Fruit fly (Drosophila melanogaster) whole organism: ENCODE results near the gene Scgalpha.

Source experiments
- Dll ChIP-seq: fragments of >200 bp; optimal IDR thresholded peaks from 2 replicates; lab custom pipeline; 2017
- EcR ChIP-seq, 2 experiments: fragments of >200 bp; optimal IDR thresholded peaks; 2 replicates each; lab custom pipeline; 2017; ENCODE audit warnings: missing biosample characterization in 2 of 2, missing genetic modification characterization in 2 of 2, missing genetic modification reagents in 2 of 2
- psq ChIP-seq: fragments of >200 bp; optimal IDR thresholded peaks from 2 replicates; lab custom pipeline; 2017

dm6 chr2L:8333624-8334023 lies 30.4 kb downstream of the Scgalpha start:
- TF ChIP-seq EcR (GFP tag; optimal IDR thresholded peaks at IDR 0.05; lab: Kevin White, UChicago) (no peak), Dll (no peak), psq (no peak)
